Fruit fly (Drosophila melanogaster) whole organism, adult: ENCODE data around the gene B-H2.

Source experiments
- CG11617 ChIP-seq: fragments of 200-800 bp; sonication (Bioruptor generic); optimal IDR thresholded peaks from 2 replicates; lab custom pipeline; 2017; ENCODE audit warnings: mild to moderate bottlenecking, missing biosample characterization, missing genetic modification reagents, missing genetic modification characterization
- CG12768 ChIP-seq: fragments of 200-800 bp; sonication (Bioruptor generic); optimal IDR thresholded peaks from 2 replicates; lab custom pipeline; 2017; ENCODE audit warnings: missing biosample characterization, missing genetic modification characterization, mild to moderate bottlenecking, moderate library complexity, missing genetic modification reagents
- CG14711 ChIP-seq: fragments of 200-800 bp; sonication (Bioruptor generic); optimal IDR thresholded peaks from 2 replicates; lab custom pipeline; 2018; ENCODE audit warnings: missing biosample characterization, mild to moderate bottlenecking, missing genetic modification characterization, moderate library complexity
- CG1620 ChIP-seq: fragments of 200-800 bp; sonication (Bioruptor generic); optimal IDR thresholded peaks from 2 replicates; lab custom pipeline; 2016; ENCODE audit warnings: missing biosample characterization, missing genetic modification characterization
- CG33017 ChIP-seq: fragments of 200-800 bp; sonication (Bioruptor generic); optimal IDR thresholded peaks from 2 replicates; lab custom pipeline; 2018; ENCODE audit warnings: missing biosample characterization, mild to moderate bottlenecking, missing genetic modification characterization, moderate library complexity
- CG5204 ChIP-seq: fragments of 200-800 bp; sonication (Bioruptor generic); optimal IDR thresholded peaks from 2 replicates; lab custom pipeline; 2016; ENCODE audit warnings: missing biosample characterization, missing genetic modification characterization
- CG7045 ChIP-seq: fragments of 200-800 bp; sonication (Bioruptor generic); optimal IDR thresholded peaks from 2 replicates; lab custom pipeline; 2017; ENCODE audit warnings: missing biosample characterization, mild to moderate bottlenecking, missing genetic modification characterization
- CG7101 ChIP-seq: fragments of 200-800 bp; sonication (Bioruptor generic); optimal IDR thresholded peaks from 2 replicates; lab custom pipeline; 2018; ENCODE audit warnings: missing biosample characterization, mild to moderate bottlenecking, missing genetic modification characterization, moderate library complexity
- Clk ChIP-seq: fragments of 200-800 bp; sonication (Bioruptor generic); optimal IDR thresholded peaks from 2 replicates; lab custom pipeline; 2017; ENCODE audit warnings: missing biosample characterization, missing genetic modification characterization
- Crg-1 ChIP-seq: fragments of 200-800 bp; sonication (Bioruptor generic); optimal IDR thresholded peaks from 2 replicates; lab custom pipeline; 2016; ENCODE audit warnings: missing biosample characterization, missing genetic modification characterization
- Hr96 ChIP-seq: fragments of 200-800 bp; sonication (Bioruptor generic); optimal IDR thresholded peaks from 2 replicates; lab custom pipeline; 2016; ENCODE audit warnings: missing biosample characterization, missing genetic modification characterization
- Mnt ChIP-seq: fragments of 200-800 bp; sonication (Bioruptor generic); optimal IDR thresholded peaks from 2 replicates; lab custom pipeline; 2016; ENCODE audit warnings: missing biosample characterization, mild to moderate bottlenecking, missing genetic modification characterization
- bab1 ChIP-seq: fragments of 200-800 bp; sonication (Bioruptor generic); optimal IDR thresholded peaks from 3 replicates; lab custom pipeline; 2019; ENCODE audit warnings: missing biosample characterization, mild to moderate bottlenecking, missing genetic modification characterization, moderate library complexity
- cic ChIP-seq: fragments of 200-800 bp; sonication (Bioruptor generic); optimal IDR thresholded peaks from 2 replicates; lab custom pipeline; 2017; ENCODE audit warnings: missing biosample characterization, mild to moderate bottlenecking, missing genetic modification characterization, moderate library complexity
- cnc ChIP-seq, 2 experiments: fragments of >200 bp; optimal IDR thresholded peaks; 2 replicates each; lab custom pipeline; 2017
- kay ChIP-seq: fragments of 200-800 bp; sonication (Bioruptor generic); peaks from one replicate; lab custom pipeline; 2016; ENCODE audit warnings: missing biosample characterization, missing genetic modification characterization, borderline replicate concordance
- ovo ChIP-seq: fragments of 200-800 bp; sonication (Bioruptor generic); optimal IDR thresholded peaks from 2 replicates; lab custom pipeline; 2016; ENCODE audit warnings: missing biosample characterization, missing genetic modification characterization
- pad ChIP-seq: fragments of 200-800 bp; sonication (Bioruptor generic); optimal IDR thresholded peaks from 3 replicates; lab custom pipeline; 2017; ENCODE audit warnings: missing biosample characterization, missing genetic modification characterization, mild to moderate bottlenecking, moderate library complexity, missing genetic modification reagents
- tj ChIP-seq: fragments of 200-800 bp; sonication (Bioruptor generic); optimal IDR thresholded peaks from 3 replicates; lab custom pipeline; 2017; ENCODE audit warnings: missing biosample characterization, mild to moderate bottlenecking, missing genetic modification characterization, moderate library complexity
- toe ChIP-seq: fragments of 200-800 bp; sonication (Bioruptor generic); optimal IDR thresholded peaks from 2 replicates; lab custom pipeline; 2016; ENCODE audit warnings: missing biosample characterization, missing genetic modification characterization

The B-H2 gene

dm6 chrX:17300609-17301208 lies 13.7 kb upstream of the B-H2 start:
- TF ChIP-seq kay (GFP tag; lab: Kevin White, UChicago), result no peak
- TF ChIP-seq CG7101 (tag; lab: Kevin White, UChicago), result peak; percentile 49
- TF ChIP-seq CG11617, result peak; percentile 39
- peak; percentile 10 for TF ChIP-seq CG12768 (GFP tag; lab: Kevin White, UChicago)
- TF ChIP-seq Hr96, result no peak
- no peak for TF ChIP-seq tj (GFP tag; lab: Kevin White, UChicago)
- TF ChIP-seq bab1 (GFP tag; lab: Kevin White, UChicago), result peak; percentile 19
- TF ChIP-seq cnc (optimal IDR thresholded peaks at IDR 0.05; lab: Kevin White, UChicago), result no peak
- TF ChIP-seq CG33017 (tag; lab: Kevin White, UChicago), result no peak
- peak; percentile 98 for TF ChIP-seq pad (GFP tag; lab: Kevin White, UChicago)
- peak; percentile 14 for TF ChIP-seq CG7045 (GFP tag; lab: Kevin White, UChicago)
- TF ChIP-seq toe (GFP tag; lab: Kevin White, UChicago), result no peak
- TF ChIP-seq Clk (GFP tag; lab: Kevin White, UChicago), result peak; percentile 24
- peak; percentile 13 for TF ChIP-seq CG14711 (tag; lab: Kevin White, UChicago)
- no peak for TF ChIP-seq Crg-1 (GFP tag; lab: Kevin White, UChicago)
- no peak for TF ChIP-seq Mnt (GFP tag; lab: Kevin White, UChicago)
- TF ChIP-seq CG5204 (GFP tag; lab: Kevin White, UChicago), result no peak
- TF ChIP-seq cic (GFP tag; lab: Kevin White, UChicago), result no peak
- TF ChIP-seq ovo (GFP tag; lab: Kevin White, UChicago), result peak; percentile 65
- TF ChIP-seq CG1620 (GFP tag; lab: Kevin White, UChicago), result peak; percentile 13

dm6 chrX:17301705-17302104 lies 12.7 kb upstream of the B-H2 start, which contains the start of gene Fim:
TSS of gene Fim (minus strand) at chrX:17301929.
- TF ChIP-seq ovo (GFP tag; lab: Kevin White, UChicago), result no peak
- no peak for TF ChIP-seq CG12768 (GFP tag; lab: Kevin White, UChicago)
- no peak for TF ChIP-seq Hr96
- no peak for TF ChIP-seq CG7045 (GFP tag; lab: Kevin White, UChicago)
- no peak for TF ChIP-seq CG33017 (tag; lab: Kevin White, UChicago)
- no peak for TF ChIP-seq cnc (optimal IDR thresholded peaks at IDR 0.05; lab: Kevin White, UChicago)
- no peak for TF ChIP-seq bab1 (GFP tag; lab: Kevin White, UChicago)
- no peak for TF ChIP-seq CG7101 (tag; lab: Kevin White, UChicago)
- no peak for TF ChIP-seq CG5204 (GFP tag; lab: Kevin White, UChicago)
- TF ChIP-seq tj (GFP tag; lab: Kevin White, UChicago), result no peak
- TF ChIP-seq CG1620 (GFP tag; lab: Kevin White, UChicago), result no peak
- no peak for TF ChIP-seq pad (GFP tag; lab: Kevin White, UChicago)
- peak; percentile 37 for TF ChIP-seq Mnt (GFP tag; lab: Kevin White, UChicago)
- peak; percentile 59 for TF ChIP-seq kay (GFP tag; lab: Kevin White, UChicago)
- no peak for TF ChIP-seq CG11617
- TF ChIP-seq Crg-1 (GFP tag; lab: Kevin White, UChicago), result no peak

dm6 chrX:17302202-17303061 lies 11.9 kb upstream of the B-H2 start:
- TF ChIP-seq cic (GFP tag; lab: Kevin White, UChicago) (peak; percentile 25), ovo (GFP tag; lab: Kevin White, UChicago) (no peak), CG14711 (tag; lab: Kevin White, UChicago) (peak; percentile 48), CG12768 (GFP tag; lab: Kevin White, UChicago) (no peak), Mnt (GFP tag; lab: Kevin White, UChicago) (peak; percentile 85), bab1 (GFP tag; lab: Kevin White, UChicago) (peak; percentile 40)

dm6 chrX:17305544-17305943 lies 8.8 kb upstream of the B-H2 start:
- TF ChIP-seq bab1 (GFP tag; lab: Kevin White, UChicago) (peak; percentile 50), CG12768 (GFP tag; lab: Kevin White, UChicago) (no peak), ovo (GFP tag; lab: Kevin White, UChicago) (peak; percentile 17), Mnt (GFP tag; lab: Kevin White, UChicago) (no peak), CG11617 (no peak)

DNA sequence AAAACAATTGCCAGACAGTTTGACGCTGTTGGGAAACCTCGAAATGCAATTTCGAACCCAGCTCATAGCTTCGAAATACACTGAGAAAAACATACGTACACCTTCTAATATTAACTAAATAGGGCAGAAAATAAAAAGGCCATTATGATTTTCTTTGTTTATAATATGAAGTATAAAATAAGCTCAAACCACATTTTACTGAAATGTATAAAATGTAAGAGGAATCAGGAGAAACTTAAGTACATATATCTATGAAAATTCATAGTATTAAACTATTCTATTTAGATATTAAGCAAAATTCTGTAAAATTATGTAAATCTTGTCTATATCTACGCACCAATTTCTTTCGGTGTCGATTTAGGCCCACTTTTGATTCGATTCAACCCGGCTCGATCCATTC lies 6.2 kb upstream of the B-H2 start:
- TF ChIP-seq pad (GFP tag; lab: Kevin White, UChicago) (no peak), Hr96 (no peak), CG1620 (GFP tag; lab: Kevin White, UChicago) (no peak), CG12768 (GFP tag; lab: Kevin White, UChicago) (no peak), Mnt (GFP tag; lab: Kevin White, UChicago) (no peak), cic (GFP tag; lab: Kevin White, UChicago) (no peak), CG33017 (tag; lab: Kevin White, UChicago) (no peak), CG7045 (GFP tag; lab: Kevin White, UChicago) (no peak), toe (GFP tag; lab: Kevin White, UChicago) (no peak), cnc (optimal IDR thresholded peaks at IDR 0.05; lab: Kevin White, UChicago) (no peak), Clk (GFP tag; lab: Kevin White, UChicago) (no peak)
